Worm (Caenorhabditis elegans): ENCODE results near the gene Y57G7A.3.

Y57G7A.3 gene

ce11 chrII:1237845-1238244, 47.7 kb upstream of the Y57G7A.3 start (continued):
- TF ChIP-seq elt-4 (tag; optimal IDR thresholded peaks at IDR 0.05) (peak; percentile 66), pag-3 (tag; optimal IDR thresholded peaks at IDR 0.05; ENCODE audit: borderline replicate concordance) (no peak), che-1 (tag; optimal IDR thresholded peaks at IDR 0.05) (no peak), hlh-13 (GFP tag; optimal IDR thresholded peaks at IDR 0.05) (no peak), ahr-1 (tag; optimal IDR thresholded peaks at IDR 0.05) (no peak), ama-1 (optimal IDR thresholded peaks at IDR 0.05) (no peak), ceh-34 (tag; optimal IDR thresholded peaks at IDR 0.05) (peak; percentile 47), ceh-18 (tag; optimal IDR thresholded peaks at IDR 0.05) (no peak), pros-1 (tag; optimal IDR thresholded peaks at IDR 0.05) (no peak), pha-2 (tag; optimal IDR thresholded peaks at IDR 0.05) (peak; percentile 4), ceh-9 (tag; optimal IDR thresholded peaks at IDR 0.05) (no peak), unc-42 (tag; optimal IDR thresholded peaks at IDR 0.05) (no peak), F13H6.1 (tag; optimal IDR thresholded peaks at IDR 0.05) (peak; percentile 61), tbx-2 (tag; optimal IDR thresholded peaks at IDR 0.05) (peak; percentile 28), pqm-1 (tag; optimal IDR thresholded peaks at IDR 0.05) (no peak), C38D4.7 (GFP tag; optimal IDR thresholded peaks at IDR 0.05) (no peak), Y22D7AL.16 (tag; optimal IDR thresholded peaks at IDR 0.05) (no peak)

DNA sequence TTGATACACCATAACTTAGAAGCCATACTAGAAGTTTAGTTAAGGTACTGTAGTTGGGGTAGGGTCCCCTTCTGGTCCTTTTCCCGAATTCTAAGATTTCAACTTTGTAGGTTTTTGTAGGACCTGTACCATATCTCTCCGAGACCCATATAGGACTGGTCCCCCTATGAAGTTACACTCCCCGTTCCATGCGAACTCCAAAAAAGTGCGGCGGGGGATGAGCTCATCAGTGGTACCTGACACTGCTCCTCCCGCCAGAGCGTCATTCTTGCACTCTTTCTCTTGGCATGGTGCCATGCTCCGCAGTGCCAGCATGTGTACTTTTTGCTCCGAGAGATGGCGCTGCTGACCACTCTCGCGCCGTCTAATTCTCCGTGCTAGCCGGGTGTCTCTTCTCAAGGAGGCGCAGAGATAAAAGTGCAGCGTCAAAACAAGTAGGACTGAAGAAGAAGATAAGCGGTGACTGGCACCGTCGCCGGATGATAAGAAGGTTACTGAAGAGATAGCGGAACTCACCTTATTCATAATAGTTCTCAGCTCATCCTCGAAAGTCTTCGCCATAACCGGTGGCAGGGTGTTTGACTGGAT, 46.1 kb upstream of the Y57G7A.3 start:
- TF ChIP-seq syd-9 (tag; optimal IDR thresholded peaks at IDR 0.05) (no peak), ceh-30 (tag; optimal IDR thresholded peaks at IDR 0.05) (no peak), tbx-2 (tag; optimal IDR thresholded peaks at IDR 0.05) (peak; percentile 18), dve-1 (tag; optimal IDR thresholded peaks at IDR 0.05) (no peak), F13H6.1 (tag; optimal IDR thresholded peaks at IDR 0.05) (peak; percentile 58), ceh-31 (tag; optimal IDR thresholded peaks at IDR 0.05) (no peak), elt-4 (tag; optimal IDR thresholded peaks at IDR 0.05) (no peak), elt-2 (tag; optimal IDR thresholded peaks at IDR 0.05) (peak; percentile 59)

DNA sequence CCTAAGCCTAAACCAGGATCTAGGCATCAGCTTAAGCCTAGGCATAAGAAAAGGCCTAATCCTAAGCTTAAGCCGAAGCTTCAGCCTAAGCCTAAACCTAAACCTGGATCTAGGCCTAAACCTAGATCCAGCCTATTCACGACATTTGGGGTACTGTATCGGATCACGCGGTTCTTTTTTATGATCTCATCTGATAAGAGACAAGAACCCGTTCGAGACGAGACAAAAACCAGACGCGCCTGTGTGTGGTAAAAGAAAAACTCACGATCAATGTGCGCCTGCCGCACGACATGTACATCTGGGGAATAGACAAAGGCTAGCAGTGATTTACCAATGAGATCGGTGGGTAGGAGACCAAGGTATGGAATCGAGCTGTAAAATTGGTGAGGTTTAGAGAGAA, 45.1 kb upstream of the Y57G7A.3 start:
- no peak for TF ChIP-seq tbx-2 (tag; optimal IDR thresholded peaks at IDR 0.05)
- TF ChIP-seq ceh-6 (GFP tag; optimal IDR thresholded peaks at IDR 0.05), result no peak
- no peak for TF ChIP-seq dve-1 (tag; optimal IDR thresholded peaks at IDR 0.05)
- TF ChIP-seq ceh-30 (tag; optimal IDR thresholded peaks at IDR 0.05), result no peak
- TF ChIP-seq hlh-13 (GFP tag; optimal IDR thresholded peaks at IDR 0.05), result no peak
- no peak for TF ChIP-seq pqm-1 (tag; optimal IDR thresholded peaks at IDR 0.05)
- TF ChIP-seq fax-1 (tag; optimal IDR thresholded peaks at IDR 0.05), result no peak
- no peak for TF ChIP-seq ceh-19 (GFP tag; optimal IDR thresholded peaks at IDR 0.05)
- TF ChIP-seq unc-55 (GFP tag; optimal IDR thresholded peaks at IDR 0.05), result no peak
- TF ChIP-seq nhr-11 (tag; optimal IDR thresholded peaks at IDR 0.05), result no peak
- TF ChIP-seq ceh-14 (tag; optimal IDR thresholded peaks at IDR 0.05), result no peak
- TF ChIP-seq K02D7.2 (tag; optimal IDR thresholded peaks at IDR 0.05), result no peak
- TF ChIP-seq mec-3 (tag; optimal IDR thresholded peaks at IDR 0.05; ENCODE audit: borderline replicate concordance), result no peak
- no peak for TF ChIP-seq zip-5 (tag; optimal IDR thresholded peaks at IDR 0.05)
- no peak for TF ChIP-seq odd-2 (tag; optimal IDR thresholded peaks at IDR 0.05)
- TF ChIP-seq elt-4 (tag; optimal IDR thresholded peaks at IDR 0.05), result no peak
- no peak for TF ChIP-seq eyg-1 (tag; optimal IDR thresholded peaks at IDR 0.05)
- TF ChIP-seq T23F11.4 (GFP tag; optimal IDR thresholded peaks at IDR 0.05), result no peak
- no peak for TF ChIP-seq pha-2 (tag; optimal IDR thresholded peaks at IDR 0.05)

DNA sequence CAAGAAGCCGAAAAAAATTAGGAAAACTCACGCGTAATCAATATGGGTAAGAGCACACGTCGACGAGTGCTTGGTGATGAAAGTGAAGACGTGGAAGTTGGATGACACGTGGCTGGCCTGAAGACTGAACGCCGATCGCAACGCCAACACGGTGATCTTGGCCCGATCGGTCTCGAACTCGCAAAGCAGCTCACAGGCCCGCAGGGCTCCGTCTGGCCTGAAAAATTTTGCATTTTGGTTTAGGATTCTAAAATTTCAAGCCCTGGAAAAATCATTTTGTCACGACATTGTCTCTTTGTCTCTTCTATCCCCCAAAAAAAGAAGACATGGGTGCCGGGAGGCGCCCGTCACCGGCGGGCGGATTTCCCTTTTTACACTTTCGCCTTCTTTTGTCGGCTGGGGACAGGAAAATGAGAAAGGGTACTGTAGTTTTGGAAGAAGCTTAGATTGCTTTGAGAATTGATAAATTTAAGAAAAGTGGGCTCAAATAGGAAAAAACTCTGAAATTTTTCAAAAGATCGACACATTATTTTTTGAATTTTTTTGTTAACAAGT, 44.3 kb upstream of the Y57G7A.3 start:
- no peak for TF ChIP-seq unc-3 (GFP tag; conservative IDR thresholded peaks at IDR 0.05)
- TF ChIP-seq unc-3 (tag; optimal IDR thresholded peaks at IDR 0.05), result no peak
- no peak for TF ChIP-seq unc-86 (tag; optimal IDR thresholded peaks at IDR 0.05)
- no peak for TF ChIP-seq pros-1 (tag; optimal IDR thresholded peaks at IDR 0.05)

Measured in whole organism, late embryonic.